Worm (Caenorhabditis elegans) whole organism, L1 larva: ENCODE data around the gene F17E5.2.

ENCODE experiments used
- ama-1 ChIP-seq: fragments of 150-350 bp; optimal IDR thresholded peaks from 2 replicates; lab custom pipeline; 2014
- ceh-82 ChIP-seq, 3 experiments: fragments of 150-350 bp in 1 of 3; sonication (generic microtip) in 2 of 3; optimal IDR thresholded peaks; 2 replicates each; lab custom pipeline; 2014 to 2017; ENCODE audit warnings: missing biosample characterization in 3 of 3, missing genetic modification characterization in 3 of 3
- ces-1 ChIP-seq: fragments of 150-350 bp; optimal IDR thresholded peaks from 2 replicates; lab custom pipeline; 2014; ENCODE audit warnings: missing biosample characterization, missing genetic modification reagents, missing genetic modification characterization
- lin-39 ChIP-seq: fragments of 150-350 bp; optimal IDR thresholded peaks from 2 replicates; lab custom pipeline; 2014; ENCODE audit warnings: missing biosample characterization, missing genetic modification reagents, missing genetic modification characterization
- mdl-1 ChIP-seq, 2 experiments: fragments of 150-350 bp; optimal IDR thresholded peaks; 2 replicates each; lab custom pipeline; 2014 to 2017; ENCODE audit warnings: missing biosample characterization in 2 of 2, missing genetic modification characterization in 2 of 2, inconsistent platforms in 1 of 2
- nhr-11 ChIP-seq: fragments of 150-350 bp; optimal IDR thresholded peaks from 2 replicates; lab custom pipeline; 2014; ENCODE audit warnings: missing biosample characterization, missing genetic modification characterization
- nhr-20 ChIP-seq: sonication (generic microtip); optimal IDR thresholded peaks from 2 replicates; lab custom pipeline; 2016; ENCODE audit warnings: mild to moderate bottlenecking, missing genetic modification characterization, missing compliant biosample characterization
- nhr-77 ChIP-seq: fragments of 150-350 bp; optimal IDR thresholded peaks from 2 replicates; lab custom pipeline; 2014; ENCODE audit warnings: missing biosample characterization, missing genetic modification characterization
- snpc-4 ChIP-seq: fragments of 150-350 bp; optimal IDR thresholded peaks from 2 replicates; lab custom pipeline; 2014; ENCODE audit warnings: missing biosample characterization, missing genetic modification characterization
- unc-62 ChIP-seq: fragments of 150-350 bp; optimal IDR thresholded peaks from 2 replicates; lab custom pipeline; 2014; ENCODE audit warnings: missing biosample characterization, missing genetic modification reagents, missing genetic modification characterization
- ztf-11 ChIP-seq, 2 experiments: sonication (generic microtip); optimal IDR thresholded peaks; 2 replicates each; lab custom pipeline; 2016 to 2017; ENCODE audit warnings: missing genetic modification characterization in 2 of 2, missing biosample characterization in 1 of 2, missing compliant biosample characterization in 1 of 2

- no peak for TF ChIP-seq unc-62 (GFP tag; lab: Kevin White, UChicago)
- TF ChIP-seq ama-1 (lab: Kevin White, UChicago): no peak
- TF ChIP-seq nhr-11 (tag; lab: Kevin White, UChicago): no peak
- TF ChIP-seq snpc-4 (tag; lab: Kevin White, UChicago): no peak
- no peak for TF ChIP-seq mdl-1 (tag; optimal IDR thresholded peaks at IDR 0.05; lab: Kevin White, UChicago)
- TF ChIP-seq ztf-11 (tag; optimal IDR thresholded peaks at IDR 0.05; lab: Kevin White, UChicago): no peak
- no peak for TF ChIP-seq lin-39 (tag; lab: Kevin White, UChicago)
- no peak for TF ChIP-seq ceh-82 (tag; optimal IDR thresholded peaks at IDR 0.05; lab: Kevin White, UChicago)
- TF ChIP-seq ces-1: no peak
- no peak for TF ChIP-seq nhr-20 (tag; lab: Kevin White, UChicago)
- no peak for TF ChIP-seq nhr-77 (tag; lab: Kevin White, UChicago)
These were observed 29.3 kb upstream of the F17E5.2 start, which contains the start of gene F19H6.5 for ce11 chrX:12364804-12365203.
